Worm (Caenorhabditis elegans): ENCODE measurements around the gene sgn-1.
A peak's percentile ranks its signal among the peaks of the same experiment; 100 is the strongest.

The sgn-1 gene

ce11 chrII:8783451-8783967 is at the start of gene sgn-1:
Gene sgn-1 (minus strand): TSS chrII:8783670.
- TF ChIP-seq mxl-3 (GFP tag; optimal IDR thresholded peaks at IDR 0.05) (peak; percentile 6), dve-1 (tag; optimal IDR thresholded peaks at IDR 0.05; ENCODE audit: insufficient read depth) (no peak), lir-3 (tag; optimal IDR thresholded peaks at IDR 0.05) (no peak), F10B5.3 (tag; optimal IDR thresholded peaks at IDR 0.05) (no peak), unc-62 (GFP tag; optimal IDR thresholded peaks at IDR 0.05 in 1 of 2) (peak in 1 of 2 experiments; percentile 40), unc-62 (tag; optimal IDR thresholded peaks at IDR 0.05) (no peak)

ce11 chrII:8832941-8833340 is 49.5 kb upstream of the sgn-1 start:
- TF ChIP-seq dmd-8 (GFP tag; IDR thresholded peaks at IDR 0.05) (no peak), aha-1 (tag) (peak; percentile 94), unc-130 (GFP tag; optimal IDR thresholded peaks at IDR 0.05) (no peak)

ce11 chrII:8830917-8831316 is 47.4 kb upstream of the sgn-1 start:
- TF ChIP-seq aha-1 (tag) (peak; percentile 20), lir-3 (tag; optimal IDR thresholded peaks at IDR 0.05) (no peak), T26A8.4 (GFP tag; IDR thresholded peaks at IDR 0.05) (no peak), nhr-42 (GFP tag; IDR thresholded peaks at IDR 0.05) (no peak), set-16 (GFP tag; IDR thresholded peaks at IDR 0.05) (no peak), ctbp-1 (GFP tag; IDR thresholded peaks at IDR 0.05) (0 out of 2 replicates have a peak, but pooled peaks have one; percentile 37)

ce11 chrII:8829189-8829588 is 45.7 kb upstream of the sgn-1 start, which contains the start of gene F46C5.2:
Gene F46C5.2 (minus strand): TSS chrII:8829289.
- TF ChIP-seq nhr-111 (GFP tag; optimal IDR thresholded peaks at IDR 0.05) (no peak), hmg-1.1 (GFP tag; IDR thresholded peaks at IDR 0.05) (no peak), nhr-77 (tag; optimal IDR thresholded peaks at IDR 0.05) (no peak), rbr-2 (tag; optimal IDR thresholded peaks at IDR 0.05) (no peak), ceh-82 (tag; optimal IDR thresholded peaks at IDR 0.05) (no peak), mxl-2 (GFP tag; conservative IDR thresholded peaks at IDR 0.05) (no peak), pqm-1 (tag; optimal IDR thresholded peaks at IDR 0.05) (no peak), nhr-237 (tag; optimal IDR thresholded peaks at IDR 0.05) (no peak), T20F7.1 (GFP tag; optimal IDR thresholded peaks at IDR 0.05) (no peak), madf-9 (GFP tag; conservative IDR thresholded peaks at IDR 0.05) (no peak), aha-1 (tag) (no peak), madf-5 (GFP tag; IDR thresholded peaks at IDR 0.05) (no peak), ama-1 (optimal IDR thresholded peaks at IDR 0.05) (no peak), zip-11 (GFP tag; IDR thresholded peaks at IDR 0.05) (no peak), F37D6.2 (tag; optimal IDR thresholded peaks at IDR 0.05) (no peak), F44E2.7 (GFP tag; IDR thresholded peaks at IDR 0.05) (no peak), ceh-44 (GFP tag; IDR thresholded peaks at IDR 0.05) (no peak), lin-13 (GFP tag; optimal IDR thresholded peaks at IDR 0.05) (no peak)

- TF ChIP-seq egl-43 (GFP tag; IDR thresholded peaks at IDR 0.05) (no peak), zip-2 (tag; optimal IDR thresholded peaks at IDR 0.05) (no peak), nhr-48 (tag; optimal IDR thresholded peaks at IDR 0.05) (no peak), F37D6.2 (tag; optimal IDR thresholded peaks at IDR 0.05) (no peak), lin-1 (GFP tag; IDR thresholded peaks at IDR 0.05) (no peak), Y48G9A.11 (GFP tag; IDR thresholded peaks at IDR 0.05) (no peak), R02D3.7 (tag; optimal IDR thresholded peaks at IDR 0.05) (no peak), mdl-1 (tag; optimal IDR thresholded peaks at IDR 0.05) (no peak), attf-4 (tag; optimal IDR thresholded peaks at IDR 0.05) (no peak), lin-13 (GFP tag; optimal IDR thresholded peaks at IDR 0.05) (no peak), egl-27 (tag; optimal IDR thresholded peaks at IDR 0.05) (no peak), tag-97 (GFP tag; IDR thresholded peaks at IDR 0.05) (no peak), snpc-4 (tag; optimal IDR thresholded peaks at IDR 0.05) (no peak), Y75B8A.6 (GFP tag; IDR thresholded peaks at IDR 0.05) (no peak), T26A8.4 (GFP tag; IDR thresholded peaks at IDR 0.05) (no peak), rbr-2 (tag; optimal IDR thresholded peaks at IDR 0.05) (no peak)
These were observed 42.3 kb upstream of the sgn-1 start, which contains the start of gene nas-25 for ce11 chrII:8825769-8826168. Gene nas-25 (plus strand): TSS chrII:8826069.
